Worm (Caenorhabditis elegans): Measurements from ENCODE around the gene F52D2.7.

Gene F52D2.7

DNA sequence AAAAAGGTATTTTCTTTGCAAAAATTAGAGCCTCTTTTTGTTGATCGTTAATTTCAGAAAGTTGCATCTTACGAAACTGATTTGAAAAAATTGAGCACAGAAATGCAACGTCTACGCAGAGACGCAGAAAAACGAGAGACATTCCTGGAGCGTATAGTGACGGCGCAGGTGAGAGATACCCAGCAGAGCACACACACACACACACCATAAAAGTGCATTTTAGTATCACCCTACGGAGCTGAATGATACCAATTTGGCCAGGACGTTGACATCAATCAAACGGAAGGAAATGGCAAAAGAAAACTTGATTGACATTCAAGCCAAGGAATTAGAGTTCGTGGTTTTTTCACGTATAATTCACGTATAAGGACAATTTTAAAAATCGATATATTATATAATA lies 52.1 kb downstream of the F52D2.7 start (continued):
- TF ChIP-seq lin-39 (tag; optimal IDR thresholded peaks at IDR 0.05), result no peak
- no peak for TF ChIP-seq mxl-2 (GFP tag; conservative IDR thresholded peaks at IDR 0.05)
- peak in 1 of 2 experiments; percentile 43 for TF ChIP-seq daf-16 (GFP tag; optimal IDR thresholded peaks at IDR 0.05)
- peak; percentile 51 for TF ChIP-seq daf-16 (tag; optimal IDR thresholded peaks at IDR 0.05)
- TF ChIP-seq hlh-11 (tag; optimal IDR thresholded peaks at IDR 0.05), result peak; percentile 77
- no peak for TF ChIP-seq ceh-62 (tag; optimal IDR thresholded peaks at IDR 0.05)
- no peak for TF ChIP-seq daf-12 (tag; optimal IDR thresholded peaks at IDR 0.05)
- no peak for TF ChIP-seq dpl-1 (GFP tag; optimal IDR thresholded peaks at IDR 0.05)
- peak in 1 of 2 experiments; percentile 89 for TF ChIP-seq unc-62 (GFP tag; optimal IDR thresholded peaks at IDR 0.05 in 1 of 2)
- TF ChIP-seq unc-62 (tag; optimal IDR thresholded peaks at IDR 0.05), result no peak
- no peak for TF ChIP-seq mxl-3 (GFP tag; optimal IDR thresholded peaks at IDR 0.05)
- no peak for TF ChIP-seq F10B5.3 (tag; optimal IDR thresholded peaks at IDR 0.05)
- TF ChIP-seq skn-1 (tag; optimal IDR thresholded peaks at IDR 0.05), result no peak
- TF ChIP-seq mep-1 (tag; optimal IDR thresholded peaks at IDR 0.05), result peak; percentile 24
- no peak for TF ChIP-seq spr-3 (GFP tag; optimal IDR thresholded peaks at IDR 0.05)

Data from whole organism, L4 larva.